Worm (Caenorhabditis elegans): ENCODE data around the gene C48D5.3.

C48D5.3 gene

ce11 chrIII:3539499-3539898, 42.0 kb downstream of the C48D5.3 start:
- no peak for TF ChIP-seq fkh-2 (tag; optimal IDR thresholded peaks at IDR 0.05)
- no peak for TF ChIP-seq elt-2 (tag; optimal IDR thresholded peaks at IDR 0.05)
- no peak for TF ChIP-seq elt-1 (tag; optimal IDR thresholded peaks at IDR 0.05)
- TF ChIP-seq mdl-1 (tag; optimal IDR thresholded peaks at IDR 0.05): no peak
- no peak for TF ChIP-seq fkh-10 (GFP tag; optimal IDR thresholded peaks at IDR 0.05)
- TF ChIP-seq eor-1 (tag; optimal IDR thresholded peaks at IDR 0.05): no peak
- no peak for TF ChIP-seq fos-1 (tag; optimal IDR thresholded peaks at IDR 0.05)
- TF ChIP-seq ceh-16 (tag; optimal IDR thresholded peaks at IDR 0.05): no peak
- no peak for TF ChIP-seq lin-39 (tag; optimal IDR thresholded peaks at IDR 0.05)
- no peak for TF ChIP-seq nfya-1 (tag; optimal IDR thresholded peaks at IDR 0.05; ENCODE audit: insufficient read depth)
- no peak for TF ChIP-seq pha-4 (tag; optimal IDR thresholded peaks at IDR 0.05)

ce11 chrIII:3537401-3537800, 44.1 kb downstream of the C48D5.3 start, which contains the start of gene cfap-20:
TSS of gene cfap-20 (minus strand) at chrIII:3537501.
- no peak for TF ChIP-seq ceh-28 (tag; optimal IDR thresholded peaks at IDR 0.05)
- no peak for TF ChIP-seq nhr-11 (tag; optimal IDR thresholded peaks at IDR 0.05)
- no peak for TF ChIP-seq ZK546.5 (tag; optimal IDR thresholded peaks at IDR 0.05)
- TF ChIP-seq nhr-43 (tag; optimal IDR thresholded peaks at IDR 0.05; ENCODE audit: poor library complexity, severe bottlenecking): no peak
- no peak for TF ChIP-seq egl-27 (tag; optimal IDR thresholded peaks at IDR 0.05)
- no peak for TF ChIP-seq snpc-4 (tag; optimal IDR thresholded peaks at IDR 0.05)
- no peak for TF ChIP-seq nhr-67 (tag; optimal IDR thresholded peaks at IDR 0.05)
- no peak for TF ChIP-seq mml-1 (tag; optimal IDR thresholded peaks at IDR 0.05)
- no peak for TF ChIP-seq ztf-4 (tag; optimal IDR thresholded peaks at IDR 0.05)
- no peak for TF ChIP-seq daf-12 (tag; optimal IDR thresholded peaks at IDR 0.05)
- TF ChIP-seq unc-62 (GFP tag; optimal IDR thresholded peaks at IDR 0.05): no peak
- TF ChIP-seq unc-39 (tag; optimal IDR thresholded peaks at IDR 0.05): no peak
- TF ChIP-seq nhr-12 (tag; optimal IDR thresholded peaks at IDR 0.05): no peak
- TF ChIP-seq eor-1 (tag; optimal IDR thresholded peaks at IDR 0.05): no peak
- no peak for TF ChIP-seq lin-39 (tag; optimal IDR thresholded peaks at IDR 0.05)

- TF ChIP-seq nhr-11 (tag; optimal IDR thresholded peaks at IDR 0.05) (no peak), elt-3 (tag; optimal IDR thresholded peaks at IDR 0.05) (no peak), nhr-77 (tag; optimal IDR thresholded peaks at IDR 0.05) (no peak), nhr-25 (tag; optimal IDR thresholded peaks at IDR 0.05) (no peak), egl-5 (tag; optimal IDR thresholded peaks at IDR 0.05) (no peak), pha-4 (tag; optimal IDR thresholded peaks at IDR 0.05) (no peak), pqm-1 (tag; optimal IDR thresholded peaks at IDR 0.05) (no peak), eor-1 (tag; optimal IDR thresholded peaks at IDR 0.05) (no peak), nhr-76 (tag; optimal IDR thresholded peaks at IDR 0.05) (no peak), mdl-1 (tag; optimal IDR thresholded peaks at IDR 0.05) (no peak), lin-39 (tag; optimal IDR thresholded peaks at IDR 0.05) (no peak), ceh-28 (tag; optimal IDR thresholded peaks at IDR 0.05) (no peak), unc-39 (tag; optimal IDR thresholded peaks at IDR 0.05) (no peak), daf-12 (tag; optimal IDR thresholded peaks at IDR 0.05) (no peak), mml-1 (tag; optimal IDR thresholded peaks at IDR 0.05) (no peak), ZK546.5 (tag; optimal IDR thresholded peaks at IDR 0.05) (no peak), ama-1 (optimal IDR thresholded peaks at IDR 0.05) (no peak), elt-2 (tag; optimal IDR thresholded peaks at IDR 0.05) (no peak), ceh-9 (tag; optimal IDR thresholded peaks at IDR 0.05) (no peak)
Measured at ce11 chrIII:3534185-3534584, 47.4 kb downstream of the C48D5.3 start.

DNA sequence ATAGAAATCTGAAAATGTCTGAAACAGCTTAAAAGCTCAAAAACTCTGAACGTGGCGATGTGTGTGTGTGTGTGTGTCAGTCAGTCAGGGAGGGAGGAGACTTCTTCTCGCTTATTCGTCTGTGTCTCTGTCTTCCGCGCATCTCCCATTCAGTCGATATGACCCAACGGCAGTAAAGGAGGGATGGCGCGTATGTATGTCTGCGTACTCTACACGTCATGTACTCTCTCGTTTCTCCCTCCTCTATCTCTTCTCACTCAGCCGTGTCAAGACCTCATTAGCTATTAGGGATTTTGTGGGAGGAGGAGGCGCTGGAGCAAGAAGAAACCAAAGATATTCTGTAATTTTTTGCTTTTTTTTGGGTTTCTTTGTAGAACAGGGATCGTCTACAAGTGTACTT, 49.5 kb downstream of the C48D5.3 start:
- no peak for TF ChIP-seq ceh-16 (tag; optimal IDR thresholded peaks at IDR 0.05)
- TF ChIP-seq eor-1 (tag; optimal IDR thresholded peaks at IDR 0.05): no peak
- peak; percentile 91 for TF ChIP-seq lin-39 (tag; optimal IDR thresholded peaks at IDR 0.05)
- peak; percentile 1 for TF ChIP-seq tbx-2 (tag; optimal IDR thresholded peaks at IDR 0.05)
- TF ChIP-seq ceh-28 (tag; optimal IDR thresholded peaks at IDR 0.05): peak; percentile 72
- no peak for TF ChIP-seq daf-12 (tag; optimal IDR thresholded peaks at IDR 0.05)
- TF ChIP-seq lin-15B (tag; optimal IDR thresholded peaks at IDR 0.05): peak; percentile 57
- no peak for TF ChIP-seq ztf-11 (tag; optimal IDR thresholded peaks at IDR 0.05)
- peak; percentile 21 for TF ChIP-seq egl-5 (tag; optimal IDR thresholded peaks at IDR 0.05)
- peak; percentile 8 for TF ChIP-seq elt-2 (tag; optimal IDR thresholded peaks at IDR 0.05)
- no peak for TF ChIP-seq egl-27 (tag; optimal IDR thresholded peaks at IDR 0.05)
- no peak for TF ChIP-seq lsy-12 (tag; optimal IDR thresholded peaks at IDR 0.05)
- no peak for TF ChIP-seq snpc-4 (tag; optimal IDR thresholded peaks at IDR 0.05)
- peak; percentile 86 for TF ChIP-seq nfya-1 (tag; optimal IDR thresholded peaks at IDR 0.05; ENCODE audit: insufficient read depth)
- peak; percentile 46 for TF ChIP-seq unc-62 (GFP tag; optimal IDR thresholded peaks at IDR 0.05)
- no peak for TF ChIP-seq nhr-77 (tag; optimal IDR thresholded peaks at IDR 0.05)
- peak; percentile 42 for TF ChIP-seq nhr-23 (tag; optimal IDR thresholded peaks at IDR 0.05)
- peak; percentile 92 for TF ChIP-seq hmg-11 (tag; optimal IDR thresholded peaks at IDR 0.05)
- TF ChIP-seq nhr-237 (tag; optimal IDR thresholded peaks at IDR 0.05): no peak
- TF ChIP-seq ceh-82 (tag; optimal IDR thresholded peaks at IDR 0.05): no peak
- no peak for TF ChIP-seq nhr-43 (tag; optimal IDR thresholded peaks at IDR 0.05; ENCODE audit: poor library complexity, severe bottlenecking)
- peak; percentile 17 for TF ChIP-seq pha-4 (tag; optimal IDR thresholded peaks at IDR 0.05)
- no peak for TF ChIP-seq nhr-12 (tag; optimal IDR thresholded peaks at IDR 0.05)
- no peak for TF ChIP-seq ztf-4 (tag; optimal IDR thresholded peaks at IDR 0.05)

Measured in whole organism, L3 larva.